Worm (Caenorhabditis elegans) whole organism, L4 larva: Measurements from ENCODE around the gene metl-18.

Source experiments
- R02D3.7 ChIP-seq: fragments of 150-350 bp; sonication (generic microtip); optimal IDR thresholded peaks from 3 replicates; lab custom pipeline; 2014; ENCODE audit warnings: missing biosample characterization, missing genetic modification characterization
- ama-1 ChIP-seq: fragments of 150-350 bp; optimal IDR thresholded peaks from 2 replicates; lab custom pipeline; 2014; ENCODE audit warnings: inconsistent platforms, mixed read lengths
- daf-12 ChIP-seq: fragments of 150-350 bp; optimal IDR thresholded peaks from 2 replicates; lab custom pipeline; 2014; ENCODE audit warnings: missing biosample characterization, missing genetic modification reagents, missing genetic modification characterization
- dmd-8 ChIP-seq: fragments of 200-800 bp; sonication (Bioruptor generic); IDR thresholded peaks from 2 replicates; pipeline ENCODE4 v1.3.6; 2022; ENCODE audit warnings: missing genetic modification characterization, missing compliant biosample characterization
- duxl-1 ChIP-seq: sonication (generic microtip); optimal IDR thresholded peaks from 2 replicates; lab custom pipeline; 2016; ENCODE audit warnings: mild to moderate bottlenecking, missing genetic modification characterization, moderate library complexity, missing compliant biosample characterization; ENCODE audit not compliant: poor library complexity
- egl-27 ChIP-seq: sonication (generic microtip); optimal IDR thresholded peaks from 3 replicates; lab custom pipeline; 2017; ENCODE audit warnings: missing biosample characterization, missing genetic modification reagents, missing genetic modification characterization
- fkh-10 ChIP-seq: fragments of 150-350 bp; optimal IDR thresholded peaks from 2 replicates; lab custom pipeline; 2014; ENCODE audit warnings: missing biosample characterization, missing genetic modification reagents, missing genetic modification characterization
- madf-5 ChIP-seq, 2 experiments: fragments of 200-800 bp; sonication (Bioruptor generic); IDR thresholded peaks; 2 replicates each; pipeline ENCODE4 v1.3.6; 2022; ENCODE audit warnings: missing compliant biosample characterization in 2 of 2, missing genetic modification characterization in 2 of 2
- mep-1 ChIP-seq: fragments of 150-350 bp; sonication (generic microtip); optimal IDR thresholded peaks from 3 replicates; lab custom pipeline; 2014; ENCODE audit warnings: missing biosample characterization, missing genetic modification characterization
- nhr-28 ChIP-seq: fragments of 150-350 bp; optimal IDR thresholded peaks from 2 replicates; lab custom pipeline; 2014; ENCODE audit warnings: missing biosample characterization, missing genetic modification characterization
- nhr-76 ChIP-seq: fragments of 150-350 bp; optimal IDR thresholded peaks from 2 replicates; lab custom pipeline; 2014; ENCODE audit warnings: missing biosample characterization, missing genetic modification characterization
- pha-4 ChIP-seq, 2 experiments: fragments of 150-350 bp in 1 of 2; fragments of 200-800 bp in 1 of 2; sonication (Bioruptor generic) in 1 of 2; IDR thresholded peaks in 1 of 2; optimal IDR thresholded peaks in 1 of 2; 2 replicates each; pipeline versions ENCODE4 v1.3.6 to Lab custom; 2014 to 2022; ENCODE audit warnings: missing genetic modification characterization in 2 of 2, missing genetic modification reagents in 2 of 2, missing biosample characterization in 1 of 2, missing compliant biosample characterization in 1 of 2
- skn-1 ChIP-seq: fragments of 150-350 bp; optimal IDR thresholded peaks from 2 replicates; lab custom pipeline; 2014; ENCODE audit warnings: missing biosample characterization, missing genetic modification characterization
- zip-2 ChIP-seq: fragments of 150-350 bp; optimal IDR thresholded peaks from 2 replicates; lab custom pipeline; 2014; ENCODE audit warnings: missing biosample characterization, missing genetic modification characterization

DNA sequence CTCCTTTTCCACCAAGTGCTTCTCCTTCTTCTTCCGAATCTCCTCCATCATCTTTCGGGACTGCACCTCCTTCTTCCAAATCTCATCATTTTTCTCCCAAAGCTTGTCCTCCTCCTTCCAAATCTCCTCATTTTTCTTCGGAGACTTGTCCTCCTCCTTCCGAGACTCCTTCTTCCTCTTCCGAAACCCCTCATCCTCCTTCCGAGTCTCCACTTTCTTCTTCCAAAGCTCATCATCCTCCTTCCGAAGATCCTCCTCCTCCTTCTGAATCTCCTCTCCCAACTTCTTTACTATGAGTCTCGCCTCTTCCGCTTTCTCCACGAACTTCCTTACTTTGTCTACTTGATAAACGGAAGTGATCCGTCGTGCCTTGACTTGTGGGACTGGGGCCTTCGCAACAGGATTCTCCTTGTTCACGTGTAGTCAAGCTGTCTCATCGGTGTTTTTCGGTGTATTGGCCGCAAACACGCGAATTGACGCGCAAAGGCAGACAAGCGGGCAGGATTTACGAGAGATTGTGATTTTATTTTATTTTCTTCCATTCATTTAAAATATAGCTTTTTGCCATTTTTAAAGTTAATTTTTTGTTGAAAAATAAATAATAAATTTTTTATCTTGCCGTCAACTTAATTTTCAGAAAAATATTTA lies 27.1 kb downstream of the metl-18 start, which contains the start of the genes K01A11.3 and C34C12.12:
- TF ChIP-seq fkh-10 (no peak), pha-4 (GFP tag; IDR thresholded peaks at IDR 0.05; lab: Robert Waterston, UW) (no peak), pha-4 (tag; optimal IDR thresholded peaks at IDR 0.05; lab: Kevin White, UChicago) (no peak), duxl-1 (tag; lab: Kevin White, UChicago) (no peak), skn-1 (tag; lab: Kevin White, UChicago) (no peak), nhr-28 (tag; lab: Kevin White, UChicago) (no peak), mep-1 (tag; lab: Kevin White, UChicago) (no peak), nhr-76 (tag; lab: Kevin White, UChicago) (no peak), daf-12 (tag; lab: Kevin White, UChicago) (no peak), madf-5 (GFP tag; IDR thresholded peaks at IDR 0.05; lab: Robert Waterston, UW) (no peak), ama-1 (lab: Kevin White, UChicago) (no peak), zip-2 (tag; lab: Kevin White, UChicago) (no peak), egl-27 (tag; lab: Kevin White, UChicago) (no peak), dmd-8 (GFP tag; lab: Robert Waterston, UW) (no peak), R02D3.7 (tag; lab: Kevin White, UChicago) (no peak)
